Fruit fly (Drosophila melanogaster) whole organism, embryonic: ENCODE results near the gene CG32388.

ENCODE experiments used
- ATbp ChIP-seq: fragments of 200-800 bp; sonication (Bioruptor generic); optimal IDR thresholded peaks from 2 replicates; lab custom pipeline; 2017; ENCODE audit warnings: missing biosample characterization, mild to moderate bottlenecking, missing genetic modification characterization, missing genetic modification reagents
- Asciz ChIP-seq: fragments of 200-800 bp; sonication (Bioruptor generic); optimal IDR thresholded peaks from 2 replicates; lab custom pipeline; 2017; ENCODE audit warnings: missing biosample characterization, mild to moderate bottlenecking, missing genetic modification characterization, missing genetic modification reagents
- Awh ChIP-seq: fragments of 200-800 bp; sonication (Bioruptor generic); IDR thresholded peaks from 2 replicates; pipeline ENCODE4, ENCODE4 v1.3.6; 2022; ENCODE audit warnings: missing biosample characterization, missing genetic modification characterization
- B-H1 ChIP-seq: fragments of 200-800 bp; sonication (Bioruptor generic); IDR thresholded peaks from 3 replicates; pipeline ENCODE4 v1.3.6; 2022; ENCODE audit warnings: missing biosample characterization, missing genetic modification characterization
- CG11504 ChIP-seq: fragments of 200-800 bp; sonication (Bioruptor generic); optimal IDR thresholded peaks from 3 replicates; lab custom pipeline; 2019; ENCODE audit warnings: missing biosample characterization, mild to moderate bottlenecking, missing genetic modification characterization, moderate library complexity
- CG12071 ChIP-seq: fragments of 200-800 bp; sonication (Bioruptor generic); optimal IDR thresholded peaks from 3 replicates; lab custom pipeline; 2018; ENCODE audit warnings: missing biosample characterization, mild to moderate bottlenecking, missing genetic modification characterization
- CG12769 ChIP-seq: fragments of 200-800 bp; sonication (Bioruptor generic); optimal IDR thresholded peaks from 2 replicates; lab custom pipeline; 2019; ENCODE audit warnings: missing biosample characterization, mild to moderate bottlenecking, missing genetic modification characterization, moderate library complexity
- CG13296 ChIP-seq: fragments of 200-800 bp; sonication (Bioruptor generic); optimal IDR thresholded peaks from 3 replicates; lab custom pipeline; 2018; ENCODE audit warnings: missing biosample characterization, mild to moderate bottlenecking, missing genetic modification characterization
- CG14667 ChIP-seq: fragments of 200-800 bp; sonication (Bioruptor generic); IDR thresholded peaks from 2 replicates; pipeline ENCODE4 v1.3.6; 2022; ENCODE audit warnings: missing biosample characterization, missing genetic modification characterization
- CG15269 ChIP-seq: fragments of 200-800 bp; sonication (Bioruptor generic); optimal IDR thresholded peaks from 2 replicates; lab custom pipeline; 2018; ENCODE audit warnings: missing biosample characterization, mild to moderate bottlenecking, missing genetic modification characterization, moderate library complexity
- CG1792 ChIP-seq: fragments of 200-800 bp; sonication (Bioruptor generic); optimal IDR thresholded peaks from 2 replicates; lab custom pipeline; 2016; ENCODE audit warnings: missing biosample characterization, missing genetic modification characterization
- CG18262 ChIP-seq: fragments of 200-800 bp; optimal IDR thresholded peaks from 3 replicates; lab custom pipeline; 2019; ENCODE audit warnings: missing biosample characterization, mild to moderate bottlenecking, missing genetic modification characterization, moderate library complexity
- CG2199 ChIP-seq: fragments of 200-800 bp; sonication (Bioruptor generic); IDR thresholded peaks from 3 replicates; pipeline ENCODE4 v1.3.6; 2022; ENCODE audit warnings: missing biosample characterization, missing genetic modification characterization
- CG2678 ChIP-seq: fragments of 200-800 bp; sonication (Bioruptor generic); optimal IDR thresholded peaks from 3 replicates; lab custom pipeline; 2019; ENCODE audit warnings: missing biosample characterization, mild to moderate bottlenecking, missing genetic modification characterization, moderate library complexity
- CG30403 ChIP-seq: fragments of 200-800 bp; sonication (Bioruptor generic); optimal IDR thresholded peaks from 3 replicates; lab custom pipeline; 2016; ENCODE audit warnings: missing biosample characterization, missing genetic modification characterization
- CG43689 ChIP-seq: fragments of 200-800 bp; sonication (Bioruptor generic); IDR thresholded peaks from 2 replicates; pipeline ENCODE4 v1.3.6; 2022; ENCODE audit warnings: missing biosample characterization, missing genetic modification characterization
- CG4854 ChIP-seq: fragments of 200-800 bp; sonication (Bioruptor generic); optimal IDR thresholded peaks from 2 replicates; lab custom pipeline; 2016; ENCODE audit warnings: missing biosample characterization, missing genetic modification characterization, inconsistent platforms
- CG7745 ChIP-seq: fragments of 200-800 bp; sonication (Bioruptor generic); optimal IDR thresholded peaks from 2 replicates; lab custom pipeline; 2018; ENCODE audit warnings: missing biosample characterization, mild to moderate bottlenecking, missing genetic modification characterization, moderate library complexity
- CG8290 ChIP-seq, 3 experiments: fragments of 200-800 bp; sonication (Bioruptor generic); optimal IDR thresholded peaks; 2 replicates each; lab custom pipeline; 2016 to 2019; ENCODE audit warnings: missing biosample characterization in 3 of 3, missing genetic modification characterization in 3 of 3, mild to moderate bottlenecking in 2 of 3, moderate library complexity in 1 of 3
- CrebB ChIP-seq: fragments of 200-800 bp; sonication (Bioruptor generic); optimal IDR thresholded peaks from 3 replicates; lab custom pipeline; 2018; ENCODE audit warnings: missing biosample characterization, mild to moderate bottlenecking, missing genetic modification characterization
- Ets97D ChIP-seq: fragments of 200-800 bp; sonication (Bioruptor generic); optimal IDR thresholded peaks from 3 replicates; lab custom pipeline; 2016; ENCODE audit warnings: missing biosample characterization, missing genetic modification characterization
- Fer1 ChIP-seq: fragments of 200-800 bp; sonication (Bioruptor generic); optimal IDR thresholded peaks from 2 replicates; lab custom pipeline; 2017; ENCODE audit warnings: missing biosample characterization, mild to moderate bottlenecking, missing genetic modification characterization
- Med ChIP-seq: fragments of 200-800 bp; sonication (Bioruptor generic); peaks from one replicate; lab custom pipeline; 2016; ENCODE audit warnings: missing biosample characterization, missing genetic modification characterization, mild to moderate bottlenecking, inconsistent platforms, moderate library complexity
- Mes4 ChIP-seq: fragments of 200-800 bp; sonication (Bioruptor generic); optimal IDR thresholded peaks from 2 replicates; lab custom pipeline; 2016; ENCODE audit warnings: missing biosample characterization, missing genetic modification characterization
- Oli ChIP-seq: fragments of 200-800 bp; sonication (Bioruptor generic); optimal IDR thresholded peaks from 2 replicates; lab custom pipeline; 2018; ENCODE audit warnings: missing biosample characterization, mild to moderate bottlenecking, missing genetic modification characterization, moderate library complexity
- PHDP ChIP-seq: fragments of 200-800 bp; sonication (Bioruptor generic); optimal IDR thresholded peaks from 3 replicates; lab custom pipeline; 2018; ENCODE audit warnings: missing biosample characterization, mild to moderate bottlenecking, missing genetic modification characterization, moderate library complexity
- Ptx1 ChIP-seq: fragments of 200-800 bp; sonication (Bioruptor generic); IDR thresholded peaks from 2 replicates; pipeline ENCODE4 v1.3.6; 2022; ENCODE audit warnings: missing biosample characterization, missing genetic modification characterization
- Rfx ChIP-seq: fragments of 200-800 bp; sonication (Bioruptor generic); IDR thresholded peaks from 2 replicates; pipeline ENCODE4 v1.3.6; 2022; ENCODE audit warnings: missing biosample characterization, missing genetic modification characterization
- Sox102F ChIP-seq: fragments of 200-800 bp; sonication (Bioruptor generic); optimal IDR thresholded peaks from 2 replicates; lab custom pipeline; 2018; ENCODE audit warnings: missing biosample characterization, mild to moderate bottlenecking, missing genetic modification characterization, moderate library complexity
- cas ChIP-seq: fragments of 200-800 bp; sonication (Bioruptor generic); IDR thresholded peaks from 2 replicates; pipeline ENCODE4 v1.3.6; 2022; ENCODE audit warnings: missing biosample characterization, missing genetic modification characterization
- crc ChIP-seq: fragments of 200-800 bp; sonication (Bioruptor generic); optimal IDR thresholded peaks from 2 replicates; lab custom pipeline; 2016; ENCODE audit warnings: missing biosample characterization, missing genetic modification characterization
- dmrt11E ChIP-seq: fragments of 200-800 bp; sonication (Bioruptor generic); optimal IDR thresholded peaks from 3 replicates; lab custom pipeline; 2018; ENCODE audit warnings: missing biosample characterization, mild to moderate bottlenecking, missing genetic modification characterization, moderate library complexity
- dmrt99B ChIP-seq: fragments of 200-800 bp; sonication (Bioruptor generic); optimal IDR thresholded peaks from 2 replicates; lab custom pipeline; 2018; ENCODE audit warnings: missing biosample characterization, mild to moderate bottlenecking, missing genetic modification characterization, moderate library complexity
- emc ChIP-seq: fragments of 200-800 bp; sonication (Bioruptor generic); optimal IDR thresholded peaks from 2 replicates; lab custom pipeline; 2016; ENCODE audit warnings: missing biosample characterization, missing genetic modification characterization
- fu2 ChIP-seq: fragments of 200-800 bp; sonication (Bioruptor generic); optimal IDR thresholded peaks from 2 replicates; lab custom pipeline; 2016; ENCODE audit warnings: missing biosample characterization, missing genetic modification characterization
- gem ChIP-seq: fragments of 200-800 bp; sonication (Bioruptor generic); optimal IDR thresholded peaks from 2 replicates; lab custom pipeline; 2019; ENCODE audit warnings: missing biosample characterization, mild to moderate bottlenecking, missing genetic modification characterization, moderate library complexity
- jigr1 ChIP-seq: fragments of 200-800 bp; sonication (Bioruptor generic); IDR thresholded peaks from 3 replicates; pipeline ENCODE4 v1.3.6; 2022; ENCODE audit warnings: missing biosample characterization, missing genetic modification characterization
- lab ChIP-seq: fragments of 200-800 bp; sonication (Bioruptor generic); optimal IDR thresholded peaks from 3 replicates; lab custom pipeline; 2017; ENCODE audit warnings: missing biosample characterization, missing genetic modification characterization, mild to moderate bottlenecking, moderate library complexity, missing genetic modification reagents
- pan ChIP-seq, 4 experiments: fragments of >200 bp in 3 of 4; fragments of 200-800 bp in 1 of 4; sonication (Bioruptor generic) in 1 of 4; optimal IDR thresholded peaks in 3 of 4; IDR thresholded peaks in 1 of 4; 2 replicates each; pipeline versions ENCODE4 v1.3.6 to Lab custom; 2017 to 2022; ENCODE audit warnings: missing biosample characterization in 2 of 4, missing genetic modification characterization in 2 of 4, mixed read lengths in 1 of 4
- row ChIP-seq: fragments of 200-800 bp; sonication (Bioruptor generic); IDR thresholded peaks from 3 replicates; pipeline ENCODE4 v1.3.6; 2022; ENCODE audit warnings: missing biosample characterization, missing genetic modification characterization
- salm ChIP-seq: fragments of 200-800 bp; sonication (Bioruptor generic); optimal IDR thresholded peaks from 2 replicates; lab custom pipeline; 2018; ENCODE audit warnings: missing biosample characterization, mild to moderate bottlenecking, missing genetic modification characterization
- scrt ChIP-seq: fragments of 200-800 bp; sonication (Bioruptor generic); optimal IDR thresholded peaks from 2 replicates; lab custom pipeline; 2018; ENCODE audit warnings: missing biosample characterization, mild to moderate bottlenecking, missing genetic modification characterization, moderate library complexity
- sens ChIP-seq: fragments of 200-800 bp; sonication (Bioruptor generic); peaks from one replicate; lab custom pipeline; 2016; ENCODE audit warnings: missing biosample characterization, missing genetic modification characterization
- seq ChIP-seq: fragments of 200-800 bp; sonication (Bioruptor generic); IDR thresholded peaks from 2 replicates; pipeline ENCODE4 v1.3.6; 2022; ENCODE audit warnings: missing biosample characterization, missing genetic modification characterization
- ttk ChIP-seq: fragments of 200-800 bp; sonication (Bioruptor generic); IDR thresholded peaks from 2 replicates; pipeline ENCODE4 v2.1.2; 2022; ENCODE audit warnings: missing biosample characterization, missing genetic modification characterization
- wek ChIP-seq: fragments of 200-800 bp; sonication (Bioruptor generic); optimal IDR thresholded peaks from 3 replicates; lab custom pipeline; 2018; ENCODE audit warnings: missing biosample characterization, mild to moderate bottlenecking, missing genetic modification characterization, moderate library complexity

Gene CG32388

DNA sequence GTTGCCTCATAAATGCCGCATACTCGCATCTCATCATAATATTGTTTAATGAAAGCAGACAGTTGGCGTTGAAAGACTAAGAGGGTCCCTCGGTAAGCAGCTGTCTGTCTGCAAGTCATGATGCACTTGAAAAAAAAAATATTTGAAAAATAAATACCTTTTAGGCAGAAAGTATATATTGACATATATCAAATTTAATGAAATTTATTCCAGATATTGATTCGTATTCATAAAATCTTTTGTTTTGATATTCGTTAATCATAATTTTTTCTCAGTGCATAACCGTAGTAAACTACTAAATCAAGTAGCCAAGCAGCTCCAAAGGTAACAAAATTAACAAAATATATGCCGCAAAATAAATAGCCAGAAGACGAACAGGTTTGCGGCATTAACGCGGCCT, 17.5 kb upstream of the CG32388 start (continued):
- TF ChIP-seq Mes4 (GFP tag; lab: Kevin White, UChicago) (no peak), Rfx (GFP tag; lab: Robert Waterston, UW) (0 out of 2 replicates have a peak, but pooled peaks have one; percentile 15), jigr1 (GFP tag; lab: Robert Waterston, UW) (no peak), CG14667 (GFP tag; lab: Robert Waterston, UW) (no peak), Fer1 (GFP tag; lab: Kevin White, UChicago) (no peak), CG43689 (GFP tag; lab: Robert Waterston, UW) (no peak), row (GFP tag; lab: Robert Waterston, UW) (no peak), ttk (GFP tag; lab: Robert Waterston, UW) (0 out of 2 replicates have a peak, but pooled peaks have one; percentile 20), pan (optimal IDR thresholded peaks at IDR 0.05; lab: Kevin White, UChicago) (no peak), pan (GFP tag; optimal IDR thresholded peaks at IDR 0.05 in 1 of 2, IDR thresholded peaks at IDR 0.05 in 1 of 2) (peak in 1 of 2 experiments; percentile 42), CG2199 (GFP tag; lab: Robert Waterston, UW) (no peak), salm (no peak), Ptx1 (GFP tag; lab: Robert Waterston, UW) (0 out of 2 replicates have a peak, but pooled peaks have one; percentile 26), fu2 (GFP tag; lab: Kevin White, UChicago) (no peak), B-H1 (GFP tag; lab: Robert Waterston, UW) (0 out of 3 replicates have a peak, but pooled peaks have one; percentile 13), dmrt99B (tag; lab: Kevin White, UChicago) (peak; percentile 9), dmrt11E (no peak), Oli (no peak), CG18262 (peak; percentile 11), sens (peak; percentile 3), CG30403 (GFP tag; lab: Kevin White, UChicago) (peak; percentile 24), CG1792 (no peak)

DNA sequence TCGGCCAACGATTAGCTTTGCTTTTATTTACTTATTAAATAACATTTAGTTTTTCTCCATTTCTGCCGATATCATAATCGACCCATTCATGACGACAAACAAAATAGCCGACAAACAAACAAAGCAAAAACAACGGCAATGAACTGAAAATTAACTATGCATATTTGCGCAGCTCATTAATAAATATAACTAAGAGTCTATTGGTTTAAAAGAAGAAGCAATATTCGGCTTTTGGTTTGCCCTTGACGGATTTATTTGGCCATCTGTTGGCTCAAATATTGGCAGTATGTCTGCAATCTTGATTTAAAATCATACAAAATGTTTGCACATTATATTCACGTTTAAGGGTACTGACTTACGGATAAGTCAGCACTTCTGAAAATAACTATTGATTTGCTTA, 15.6 kb upstream of the CG32388 start:
- TF ChIP-seq CG2678 (peak; percentile 45), ATbp (GFP tag; lab: Kevin White, UChicago) (peak; percentile 12), crc (GFP tag; lab: Kevin White, UChicago) (no peak), CG11504 (tag; lab: Kevin White, UChicago) (peak; percentile 14), seq (GFP tag; lab: Robert Waterston, UW) (0 out of 2 replicates have a peak, but pooled peaks have one; percentile 36), CG8290 (GFP tag; optimal IDR thresholded peaks at IDR 0.05; lab: Kevin White, UChicago) (no peak), CG8290 (tag; optimal IDR thresholded peaks at IDR 0.05; lab: Kevin White, UChicago) (peak in 1 of 2 experiments; percentile 3), CG7745 (tag; lab: Kevin White, UChicago) (no peak), lab (GFP tag; lab: Kevin White, UChicago) (peak; percentile 38), CG43689 (GFP tag; lab: Robert Waterston, UW) (no peak), sens (peak; percentile 54), Asciz (GFP tag; lab: Kevin White, UChicago) (peak; percentile 20), dmrt99B (tag; lab: Kevin White, UChicago) (peak; percentile 31), CG15269 (tag; lab: Kevin White, UChicago) (peak; percentile 24), PHDP (peak; percentile 31), CrebB (no peak), wek (GFP tag; lab: Kevin White, UChicago) (peak; percentile 17), Oli (no peak), CG12769 (tag; lab: Kevin White, UChicago) (peak; percentile 27), CG13296 (GFP tag; lab: Kevin White, UChicago) (peak; percentile 14), CG12071 (GFP tag; lab: Kevin White, UChicago) (peak; percentile 40), Awh (GFP tag; lab: Robert Waterston, UW) (0 out of 2 replicates have a peak, but pooled peaks have one; percentile 26), Sox102F (GFP tag; lab: Kevin White, UChicago) (peak; percentile 12), cas (GFP tag; lab: Robert Waterston, UW) (no peak), Ets97D (GFP tag; lab: Kevin White, UChicago) (no peak), emc (no peak), scrt (peak; percentile 14), CG4854 (GFP tag; lab: Kevin White, UChicago) (no peak), Med (GFP tag; lab: Kevin White, UChicago) (peak; percentile 53), gem (peak; percentile 22)
